Worm (Caenorhabditis elegans) whole organism, dauer: ENCODE measurements around the gene C30A5.10.

Experiments
- unc-62 ChIP-seq: sonication (generic microtip); optimal IDR thresholded peaks from 2 replicates; lab custom pipeline; 2017; ENCODE audit warnings: missing biosample characterization, missing genetic modification reagents, missing genetic modification characterization

Gene C30A5.10

ce11 chrIII:8229480-8229879 is 19.8 kb upstream of the C30A5.10 start:
- no peak for TF ChIP-seq unc-62

DNA sequence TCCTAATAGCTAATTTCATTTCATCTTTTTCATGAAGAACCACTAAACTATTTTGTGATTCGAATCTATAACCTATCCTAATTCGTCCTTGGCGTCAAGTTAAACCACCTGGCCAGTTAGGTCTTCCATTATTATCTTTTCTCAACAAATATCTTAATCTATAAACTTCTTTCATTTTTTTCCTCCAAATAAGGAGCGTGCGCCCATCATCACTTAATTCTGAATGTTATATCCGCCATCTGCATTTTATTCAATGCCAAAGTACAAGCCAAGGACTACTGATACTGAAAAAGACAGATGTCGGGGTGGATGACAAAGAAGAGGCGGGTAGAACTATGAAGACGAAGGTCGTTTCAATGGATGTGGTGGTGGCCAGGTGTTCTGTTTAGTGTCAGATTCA is 19.2 kb upstream of the C30A5.10 start:
- no peak for TF ChIP-seq unc-62

DNA sequence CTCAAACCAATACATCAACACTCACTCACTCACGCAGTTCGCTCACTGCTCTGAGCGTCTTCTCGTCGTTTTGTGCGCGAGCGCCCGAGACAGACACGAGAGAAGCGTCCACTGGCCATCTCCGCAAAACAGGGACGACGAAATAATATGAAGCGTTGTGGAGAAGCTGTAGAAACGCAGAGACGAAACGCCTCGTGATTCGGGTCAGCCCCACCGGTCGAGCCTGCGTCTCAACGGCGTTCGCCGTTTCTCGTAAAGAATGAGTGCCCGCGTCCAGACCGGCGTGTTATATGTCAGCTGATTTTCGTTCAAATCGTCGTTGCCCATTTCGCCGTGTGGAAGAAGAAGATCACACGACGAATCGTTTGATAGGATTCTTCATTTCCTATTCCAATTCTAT is 17.8 kb upstream of the C30A5.10 start, which contains the start of gene fbxl-1:
Gene fbxl-1, plus strand, starts transcription at position 320 of the 400 bp plus-strand sequence.
- TF ChIP-seq unc-62: no peak

DNA sequence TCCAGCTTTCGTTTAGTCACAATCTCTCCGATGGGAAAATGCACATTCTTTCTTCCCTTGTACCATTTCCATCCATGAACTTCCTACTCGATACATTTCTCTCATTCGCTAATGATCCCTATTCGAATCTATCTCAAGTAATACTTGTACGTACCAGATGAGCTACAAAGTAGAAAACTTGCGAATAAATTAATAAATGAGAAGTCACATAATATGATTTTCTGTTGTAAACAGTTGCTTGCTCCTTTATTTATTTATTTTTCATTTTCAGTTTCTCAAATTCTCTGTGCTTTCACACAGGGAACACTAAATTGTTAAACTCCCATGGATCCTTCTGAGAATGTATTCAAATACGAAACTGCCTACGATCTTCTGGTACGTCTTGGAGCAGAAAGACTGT is 16.5 kb upstream of the C30A5.10 start, which contains the start of gene rfs-1:
Gene rfs-1, plus strand, starts transcription at position 301 of the 400 bp plus-strand sequence.
- TF ChIP-seq unc-62: no peak

- no peak for TF ChIP-seq unc-62
These were observed 15.1 kb upstream of the C30A5.10 start, which contains the start of gene mob-4 for ce11 chrIII:8224769-8225168. TSS of gene mob-4 (plus strand) at chrIII:8225097.

DNA sequence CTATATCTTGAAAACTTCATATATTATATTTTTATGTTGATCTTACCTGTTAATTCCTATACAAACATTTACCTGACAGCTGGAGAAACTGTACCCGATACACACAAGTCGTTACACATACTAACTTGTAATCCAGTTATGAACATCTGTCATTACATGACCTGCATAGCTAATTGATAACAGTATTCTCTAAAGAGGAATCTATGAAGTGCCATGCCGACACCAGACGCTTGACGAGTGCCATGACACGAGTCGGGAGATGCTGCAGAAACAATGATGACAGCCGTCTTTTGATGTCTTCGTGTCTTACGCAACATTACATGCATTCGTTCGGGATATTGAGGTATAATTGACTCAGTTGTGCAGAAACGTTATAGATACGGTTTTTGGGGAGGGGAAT is 10.4 kb upstream of the C30A5.10 start:
- TF ChIP-seq unc-62: no peak

DNA sequence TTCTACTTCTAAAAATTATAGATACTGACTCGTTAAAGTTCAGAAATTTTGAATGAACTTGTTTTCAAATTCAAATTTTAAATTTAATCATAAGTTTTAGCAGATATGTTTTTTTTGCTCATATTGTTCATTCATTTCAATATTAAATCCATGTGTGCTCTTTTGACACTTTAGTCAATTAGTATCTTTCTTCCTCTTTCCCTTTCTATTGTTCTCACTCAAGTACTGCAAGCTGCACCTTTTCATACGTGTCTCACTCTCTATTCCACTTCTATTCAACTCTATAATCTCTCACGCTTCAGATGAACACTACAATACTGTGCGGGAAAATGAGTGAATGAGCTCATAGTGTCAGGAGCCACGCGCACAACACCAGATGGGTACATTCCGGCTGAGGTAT is 8.2 kb upstream of the C30A5.10 start, which contains the start of gene C30A5.16:
Gene C30A5.16, plus strand, starts transcription at position 301 of the 400 bp plus-strand sequence.
- no peak for TF ChIP-seq unc-62

DNA sequence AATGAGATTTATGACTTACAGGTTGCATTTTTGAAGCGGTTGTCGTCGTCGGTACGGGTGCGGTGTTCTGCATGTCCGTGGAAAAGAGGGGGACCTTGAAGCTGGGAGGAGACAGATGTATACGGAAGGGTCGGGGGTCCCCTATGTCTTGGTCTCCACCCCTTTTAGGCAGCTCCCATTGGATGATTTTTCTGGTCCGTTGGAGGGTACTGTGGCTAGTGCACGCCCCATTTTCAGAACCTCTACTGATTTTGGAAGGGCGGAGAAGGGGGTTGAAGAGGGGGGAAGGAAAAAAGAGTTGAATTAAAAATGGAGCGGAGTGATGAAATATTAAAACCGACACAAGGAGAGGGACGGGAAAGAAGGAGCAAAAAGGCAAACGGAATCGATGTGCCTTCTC is 6.5 kb upstream of the C30A5.10 start, which contains the start of gene unc-86:
Gene unc-86, minus strand, starts transcription at position 113 of the 400 bp plus-strand sequence.
- TF ChIP-seq unc-62: no peak

ce11 chrIII:8211562-8211961 is 1.9 kb upstream of the C30A5.10 start:
- no peak for TF ChIP-seq unc-62

DNA sequence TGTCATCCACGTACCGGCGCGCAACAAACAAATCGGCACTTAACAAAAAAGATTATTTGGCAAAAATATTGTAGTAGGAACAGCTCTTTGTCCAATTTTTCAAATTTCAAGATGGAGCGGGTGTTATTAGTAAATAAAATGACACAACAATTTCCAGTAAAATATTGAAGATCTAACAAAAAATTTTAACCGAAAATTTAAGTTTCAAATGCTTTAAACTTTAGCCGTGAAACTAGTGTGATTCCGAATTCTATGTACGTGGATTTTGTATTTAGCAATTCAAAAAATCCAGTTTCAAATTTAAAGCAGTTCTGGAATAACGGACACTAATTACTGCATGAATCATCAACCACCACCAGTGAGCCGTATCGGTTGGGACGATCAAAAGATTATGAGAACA is 6.9 kb downstream of the C30A5.10 start, which contains the start of gene snb-5:
Gene snb-5, plus strand, starts transcription at position 301 of the 400 bp plus-strand sequence.
- no peak for TF ChIP-seq unc-62

DNA sequence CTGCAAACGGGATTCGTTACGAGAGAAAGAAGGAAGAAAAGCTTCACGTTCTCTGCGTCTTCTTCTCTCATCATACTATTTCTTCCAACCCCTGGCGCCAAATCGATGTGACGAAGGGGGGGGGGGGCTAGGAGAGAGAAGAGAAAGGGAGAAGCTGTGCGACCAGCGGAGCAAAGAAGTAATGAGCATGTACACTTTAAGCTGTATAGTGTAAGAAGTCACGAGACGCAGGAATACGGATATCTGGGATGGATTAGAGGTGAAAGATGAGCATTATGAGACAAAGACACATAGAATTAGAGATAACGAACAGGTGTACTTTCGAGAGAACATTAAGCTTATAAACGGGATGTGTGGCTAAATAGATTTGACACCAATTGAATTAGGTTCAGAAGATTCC is 7.9 kb downstream of the C30A5.10 start:
- TF ChIP-seq unc-62: no peak

ce11 chrIII:8201117-8201516 is 8.6 kb downstream of the C30A5.10 start, which contains the start of gene unc-36:
TSS of gene unc-36 (minus strand) at chrIII:8201217.
- no peak for TF ChIP-seq unc-62

DNA sequence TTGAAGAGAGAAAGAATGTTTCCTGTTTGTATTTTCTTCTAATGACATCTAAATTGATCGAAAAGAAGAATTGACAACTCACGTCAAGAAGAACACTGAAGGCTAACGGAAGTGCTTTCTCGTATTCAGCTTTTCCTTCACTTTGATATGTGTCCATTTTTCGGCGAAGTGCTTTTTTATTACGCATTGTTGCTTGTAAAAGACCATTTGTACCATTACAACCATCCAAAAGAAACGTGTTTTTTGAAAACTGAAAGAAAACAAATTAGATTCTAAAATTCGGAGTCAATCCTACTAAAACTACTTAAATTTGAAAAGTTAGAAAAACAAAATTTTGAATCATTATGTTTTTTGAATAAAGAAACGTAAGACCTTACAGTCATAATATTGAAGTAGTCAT is 10.6 kb downstream of the C30A5.10 start:
- TF ChIP-seq unc-62: no peak

DNA sequence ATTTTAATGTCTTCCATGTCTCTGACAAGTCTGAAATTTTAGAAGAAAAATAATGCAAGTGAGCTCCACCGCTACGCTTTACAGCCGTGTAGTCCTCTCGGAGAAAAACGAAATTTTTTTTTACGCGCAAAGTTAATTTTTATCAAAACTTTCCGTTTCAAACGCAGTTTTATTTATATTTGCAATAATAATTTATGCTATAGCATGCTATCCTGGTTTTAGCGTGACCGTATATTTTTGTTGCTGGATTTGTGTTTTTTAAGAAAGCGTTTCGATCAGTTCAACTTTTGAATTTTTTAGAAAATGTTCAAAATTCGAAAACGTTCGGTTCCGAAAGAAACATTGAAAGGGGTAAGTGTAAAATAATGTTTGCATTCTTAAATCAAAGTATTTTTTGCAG is 18.0 kb downstream of the C30A5.10 start, which contains the start of gene C50C3.1:
Gene C50C3.1, plus strand, starts transcription at position 301 of the 400 bp plus-strand sequence.
- no peak for TF ChIP-seq unc-62

DNA sequence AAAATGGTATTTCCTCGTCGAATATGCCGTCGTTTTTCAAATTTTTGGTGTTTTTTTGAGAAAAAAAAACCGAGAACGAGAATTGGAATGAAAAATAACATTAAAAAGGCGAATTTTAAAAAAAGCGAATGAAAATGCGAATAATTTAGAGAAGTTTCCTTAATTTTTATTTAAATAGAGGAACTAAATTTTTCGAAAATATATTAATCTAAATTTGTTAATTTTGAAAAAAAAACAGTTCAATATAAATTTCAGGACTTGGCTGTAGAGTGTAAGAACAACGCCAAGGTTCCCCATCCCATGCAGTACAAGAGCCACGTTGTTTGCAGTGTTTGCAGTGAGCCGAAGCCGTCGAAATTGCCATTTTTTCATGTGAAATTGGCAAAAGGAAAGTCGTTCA is 19.2 kb downstream of the C30A5.10 start, which contains the start of gene C50C3.19:
Gene C50C3.19, plus strand, starts transcription at position 301 of the 400 bp plus-strand sequence.
- TF ChIP-seq unc-62: no peak

DNA sequence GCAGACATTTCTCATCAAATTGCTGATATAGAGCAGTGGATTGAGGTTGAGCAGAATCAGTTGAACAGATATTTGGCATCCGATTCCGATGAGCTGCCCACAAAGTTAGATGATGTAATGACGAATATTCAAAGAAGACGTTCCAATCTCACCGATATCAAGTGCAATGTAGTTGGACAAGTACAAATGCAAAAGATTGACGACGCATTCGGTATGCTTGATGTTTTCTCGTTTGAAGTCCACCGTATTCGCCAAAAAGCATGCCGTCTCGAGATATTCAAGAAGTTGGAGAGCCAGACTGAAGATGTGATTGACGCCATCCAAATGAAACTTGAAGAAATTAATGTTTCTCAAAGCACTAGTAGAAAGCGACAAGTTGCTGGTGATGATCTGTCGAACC is 24.5 kb downstream of the C30A5.10 start:
- no peak for TF ChIP-seq unc-62

- no peak for TF ChIP-seq unc-62
These were observed 27.1 kb downstream of the C30A5.10 start for ce11 chrIII:8182573-8182972.

- TF ChIP-seq unc-62: no peak
These were observed 28.1 kb downstream of the C30A5.10 start, which contains the start of gene spc-2 for ce11 chrIII:8181581-8181980. TSS of gene spc-2 (plus strand) at chrIII:8181881.

ce11 chrIII:8178924-8179323 is 30.8 kb downstream of the C30A5.10 start, which contains the start of gene C50C3.5:
TSS of gene C50C3.5 (plus strand) at chrIII:8179224.
- no peak for TF ChIP-seq unc-62
